Worm (Caenorhabditis elegans): ENCODE data around the gene gpa-2.

gpa-2 gene

ce11 chrV:8406155-8406554, 35.4 kb downstream of the gpa-2 start:
- TF ChIP-seq nhr-77 (tag; optimal IDR thresholded peaks at IDR 0.05): no peak
- no peak for TF ChIP-seq F37D6.2 (tag; optimal IDR thresholded peaks at IDR 0.05)
- no peak for TF ChIP-seq Y5F2A.4 (GFP tag; optimal IDR thresholded peaks at IDR 0.05)
- no peak for TF ChIP-seq mdt-29 (GFP tag; IDR thresholded peaks at IDR 0.05)
- no peak for TF ChIP-seq ceh-82 (tag; optimal IDR thresholded peaks at IDR 0.05)
- TF ChIP-seq mep-1 (tag; optimal IDR thresholded peaks at IDR 0.05): no peak
- TF ChIP-seq spr-1 (tag; optimal IDR thresholded peaks at IDR 0.05): no peak
- TF ChIP-seq php-3 (GFP tag; IDR thresholded peaks at IDR 0.05): no peak
- no peak for TF ChIP-seq arid-1 (GFP tag; conservative IDR thresholded peaks at IDR 0.05)
- no peak for TF ChIP-seq mdl-1 (tag; optimal IDR thresholded peaks at IDR 0.05)
- no peak for TF ChIP-seq hlh-11 (tag; optimal IDR thresholded peaks at IDR 0.05)
- TF ChIP-seq zip-11 (GFP tag; IDR thresholded peaks at IDR 0.05): no peak
- no peak for TF ChIP-seq ZK546.5 (tag; optimal IDR thresholded peaks at IDR 0.05)
- TF ChIP-seq dpl-1 (GFP tag; optimal IDR thresholded peaks at IDR 0.05): no peak
- TF ChIP-seq nhr-48 (tag; optimal IDR thresholded peaks at IDR 0.05): no peak

- TF ChIP-seq ces-1 (GFP tag; optimal IDR thresholded peaks at IDR 0.05): no peak
- no peak for TF ChIP-seq T26A8.4 (GFP tag; IDR thresholded peaks at IDR 0.05)
- no peak for TF ChIP-seq lin-13 (GFP tag; optimal IDR thresholded peaks at IDR 0.05)
- TF ChIP-seq gei-8 (GFP tag; optimal IDR thresholded peaks at IDR 0.05): no peak
- TF ChIP-seq ceh-32 (tag; optimal IDR thresholded peaks at IDR 0.05; ENCODE audit: poor library complexity): no peak
- no peak for TF ChIP-seq daf-12 (tag; optimal IDR thresholded peaks at IDR 0.05)
- TF ChIP-seq F37D6.2 (tag; optimal IDR thresholded peaks at IDR 0.05): no peak
- no peak for TF ChIP-seq nhr-76 (tag; optimal IDR thresholded peaks at IDR 0.05)
- TF ChIP-seq daf-16 (GFP tag; optimal IDR thresholded peaks at IDR 0.05): no peak
- peak; percentile 54 for TF ChIP-seq daf-16 (tag; optimal IDR thresholded peaks at IDR 0.05)
- TF ChIP-seq php-3 (GFP tag; IDR thresholded peaks at IDR 0.05): no peak
- TF ChIP-seq dmd-9 (GFP tag; IDR thresholded peaks at IDR 0.05): no peak
- no peak for TF ChIP-seq pha-4 (GFP tag; IDR thresholded peaks at IDR 0.05)
- TF ChIP-seq pha-4 (tag; optimal IDR thresholded peaks at IDR 0.05): peak; percentile 35
- TF ChIP-seq nhr-237 (tag; optimal IDR thresholded peaks at IDR 0.05): no peak
- no peak for TF ChIP-seq egl-43 (GFP tag; IDR thresholded peaks at IDR 0.05)
- TF ChIP-seq jun-1 (tag; optimal IDR thresholded peaks at IDR 0.05): no peak
- TF ChIP-seq nhr-77 (tag; optimal IDR thresholded peaks at IDR 0.05): no peak
- peak; percentile 43 for TF ChIP-seq hlh-30 (tag; optimal IDR thresholded peaks at IDR 0.05; ENCODE audit: insufficient read depth)
- TF ChIP-seq unc-62 (GFP tag; optimal IDR thresholded peaks at IDR 0.05 in 1 of 2): peak in 1 of 2 experiments; percentile 90
- TF ChIP-seq unc-62 (tag; optimal IDR thresholded peaks at IDR 0.05): no peak
- no peak for TF ChIP-seq ama-1 (optimal IDR thresholded peaks at IDR 0.05)
- no peak for TF ChIP-seq dmd-6 (GFP tag; IDR thresholded peaks at IDR 0.05)
- no peak for TF ChIP-seq zip-11 (GFP tag; IDR thresholded peaks at IDR 0.05)
- TF ChIP-seq Y5F2A.4 (GFP tag; optimal IDR thresholded peaks at IDR 0.05): no peak
- TF ChIP-seq F26F4.8 (GFP tag; conservative IDR thresholded peaks at IDR 0.05): no peak
- TF ChIP-seq attf-4 (tag; optimal IDR thresholded peaks at IDR 0.05): no peak
- TF ChIP-seq lim-7 (GFP tag; IDR thresholded peaks at IDR 0.05): no peak
- TF ChIP-seq mxl-3 (GFP tag; optimal IDR thresholded peaks at IDR 0.05): peak; percentile 16
- no peak for TF ChIP-seq Y105C5A.15 (GFP tag; IDR thresholded peaks at IDR 0.05)
- no peak for TF ChIP-seq ztf-7 (tag; optimal IDR thresholded peaks at IDR 0.05)
- no peak for TF ChIP-seq nhr-41 (GFP tag; IDR thresholded peaks at IDR 0.05)
- TF ChIP-seq mep-1 (tag; optimal IDR thresholded peaks at IDR 0.05): no peak
- TF ChIP-seq mdt-29 (GFP tag; IDR thresholded peaks at IDR 0.05): no peak
- no peak for TF ChIP-seq lir-3 (tag; optimal IDR thresholded peaks at IDR 0.05)
- no peak for TF ChIP-seq zfp-3 (GFP tag; conservative IDR thresholded peaks at IDR 0.05)
- TF ChIP-seq lin-1 (GFP tag; IDR thresholded peaks at IDR 0.05): no peak
- TF ChIP-seq ztf-11 (tag; optimal IDR thresholded peaks at IDR 0.05): no peak
- no peak for TF ChIP-seq zag-1 (tag; optimal IDR thresholded peaks at IDR 0.05)
- no peak for TF ChIP-seq F44E2.7 (GFP tag; IDR thresholded peaks at IDR 0.05)
- no peak for TF ChIP-seq Y75B8A.6 (GFP tag; IDR thresholded peaks at IDR 0.05)
- TF ChIP-seq sdz-12 (GFP tag; optimal IDR thresholded peaks at IDR 0.05): no peak
- TF ChIP-seq F49E8.2 (tag; optimal IDR thresholded peaks at IDR 0.05; ENCODE audit: borderline replicate concordance): no peak
- peak; percentile 18 for TF ChIP-seq hlh-11 (tag; optimal IDR thresholded peaks at IDR 0.05)
These were observed 36.1 kb downstream of the gpa-2 start for ce11 chrV:8406911-8407310.
